Worm (Caenorhabditis elegans): ENCODE results near the gene unc-104.
A peak's percentile ranks its signal among the peaks of the same experiment; 100 is the strongest.

The unc-104 gene

ce11 chrII:7037659-7038342, 43.0 kb downstream of the unc-104 start, which contains the start of gene cin-4 (continued):
- TF ChIP-seq hsf-1 (GFP tag; IDR thresholded peaks at IDR 0.05) (peak; percentile 90), madf-8 (GFP tag; conservative IDR thresholded peaks at IDR 0.05) (peak; percentile 90), efl-1 (GFP tag; optimal IDR thresholded peaks at IDR 0.05) (peak; percentile 91), snpc-3.4 (tag; optimal IDR thresholded peaks at IDR 0.05) (peak; percentile 74), pbrm-1 (GFP tag; IDR thresholded peaks at IDR 0.05) (0 out of 2 replicates have a peak, but pooled peaks have one; percentile 16), snpc-1.3 (tag; optimal IDR thresholded peaks at IDR 0.05; ENCODE audit: insufficient read depth) (peak; percentile 8), hmg-1.2 (GFP tag; IDR thresholded peaks at IDR 0.05) (peak; percentile 43; the same call in 1 of the 2 replicates), ceh-58 (GFP tag; IDR thresholded peaks at IDR 0.05) (no peak)

- TF ChIP-seq madf-8 (GFP tag; conservative IDR thresholded peaks at IDR 0.05) = peak; percentile 47
- peak; percentile 77; the same call in 1 of the 2 replicates for TF ChIP-seq ceh-40 (GFP tag; IDR thresholded peaks at IDR 0.05)
- 0 out of 2 replicates have a peak, but pooled peaks have one; percentile 68 for TF ChIP-seq aptf-3 (GFP tag; IDR thresholded peaks at IDR 0.05)
- peak; percentile 8 for TF ChIP-seq lin-54 (GFP tag; optimal IDR thresholded peaks at IDR 0.05)
- peak; percentile 54 for TF ChIP-seq F33H1.4 (GFP tag; IDR thresholded peaks at IDR 0.05)
- peak; percentile 88 for TF ChIP-seq egl-44 (GFP tag; IDR thresholded peaks at IDR 0.05)
- peak; percentile 93 for TF ChIP-seq lin-26 (GFP tag; IDR thresholded peaks at IDR 0.05)
- peak; percentile 43 for TF ChIP-seq egrh-3 (GFP tag; IDR thresholded peaks at IDR 0.05)
- TF ChIP-seq cebp-2 (GFP tag; IDR thresholded peaks at IDR 0.05) = peak; percentile 94; the same call in 1 of the 2 replicates
- 0 out of 2 replicates have a peak, but pooled peaks have one; percentile 53 for TF ChIP-seq F37B4.10 (GFP tag; IDR thresholded peaks at IDR 0.05)
- peak; percentile 4 for TF ChIP-seq ztf-18 (tag; optimal IDR thresholded peaks at IDR 0.05)
- peak; percentile 69 for TF ChIP-seq mcd-1 (GFP tag; IDR thresholded peaks at IDR 0.05)
- TF ChIP-seq dox-1 (GFP tag; IDR thresholded peaks at IDR 0.05) = peak; percentile 68
- TF ChIP-seq Y95B8A.8 (GFP tag; IDR thresholded peaks at IDR 0.05) = 0 out of 2 replicates have a peak, but pooled peaks have one; percentile 45
- peak; percentile 77 for TF ChIP-seq D2030.7 (GFP tag; IDR thresholded peaks at IDR 0.05)
- peak; percentile 39 for TF ChIP-seq rpc-1 (optimal IDR thresholded peaks at IDR 0.05)
- TF ChIP-seq rpc-1 (tag; optimal IDR thresholded peaks at IDR 0.05) = peak; percentile 63
- TF ChIP-seq hsf-1 (GFP tag; IDR thresholded peaks at IDR 0.05) = peak; percentile 56; the same call in 1 of the 2 replicates
- peak; percentile 46; the same call in 1 of the 2 replicates for TF ChIP-seq attf-3 (GFP tag; conservative IDR thresholded peaks at IDR 0.05)
- TF ChIP-seq B0261.1 (tag; optimal IDR thresholded peaks at IDR 0.05) = peak; percentile 54
- peak; percentile 81 for TF ChIP-seq rcor-1 (GFP tag; IDR thresholded peaks at IDR 0.05)
- peak; percentile 67; the same call in 1 of the 2 replicates for TF ChIP-seq Y56A3A.18 (GFP tag; IDR thresholded peaks at IDR 0.05)
- peak; percentile 85 for TF ChIP-seq ztf-25 (GFP tag; IDR thresholded peaks at IDR 0.05)
- TF ChIP-seq bed-2 (GFP tag; IDR thresholded peaks at IDR 0.05) = 0 out of 2 replicates have a peak, but pooled peaks have one; percentile 38
- TF ChIP-seq nfyb-1 (GFP tag; IDR thresholded peaks at IDR 0.05) = peak; percentile 75; the same call in 1 of the 2 replicates
- TF ChIP-seq Y53F4B.3 (GFP tag; IDR thresholded peaks at IDR 0.05) = peak; percentile 33; the same call in 1 of the 2 replicates
- TF ChIP-seq F39B2.1 (GFP tag; IDR thresholded peaks at IDR 0.05) = 0 out of 2 replicates have a peak, but pooled peaks have one; percentile 60
- TF ChIP-seq C17E4.6 (GFP tag; IDR thresholded peaks at IDR 0.05) = peak; percentile 75; the same call in 1 of the 2 replicates
- TF ChIP-seq Y79H2A.3 (GFP tag; conservative IDR thresholded peaks at IDR 0.05) = 0 out of 2 replicates have a peak, but pooled peaks have one; percentile 33
- TF ChIP-seq ceh-100 (GFP tag; IDR thresholded peaks at IDR 0.05) = peak; percentile 66
- peak; percentile 52; the same call in 1 of the 2 replicates for TF ChIP-seq ceh-91 (GFP tag; IDR thresholded peaks at IDR 0.05)
- peak; percentile 80 for TF ChIP-seq madf-6 (GFP tag; IDR thresholded peaks at IDR 0.05)
- peak; percentile 73; the same call in 1 of the 2 replicates for TF ChIP-seq Y53G8AR.9 (GFP tag; conservative IDR thresholded peaks at IDR 0.05)
- TF ChIP-seq ekl-4 (GFP tag; IDR thresholded peaks at IDR 0.05) = peak; percentile 89
- peak; percentile 63 for TF ChIP-seq hmg-1.2 (GFP tag; IDR thresholded peaks at IDR 0.05)
- peak; percentile 59; the same call in 1 of the 2 replicates for TF ChIP-seq sea-2 (GFP tag; IDR thresholded peaks at IDR 0.05)
- TF ChIP-seq tbp1 (GFP tag; optimal IDR thresholded peaks at IDR 0.05) = peak; percentile 81
- TF ChIP-seq B0019.2 (GFP tag; conservative IDR thresholded peaks at IDR 0.05) = peak; percentile 63; the same call in 1 of the 2 replicates
- 0 out of 2 replicates have a peak, but pooled peaks have one; percentile 23 for TF ChIP-seq pbrm-1 (GFP tag; IDR thresholded peaks at IDR 0.05)
- TF ChIP-seq attf-6 (GFP tag; IDR thresholded peaks at IDR 0.05) = peak; percentile 78
Measured at ce11 chrII:7042090-7042489, 47.3 kb downstream of the unc-104 start.
